Worm (Caenorhabditis elegans) whole organism, young adult: ENCODE data around the gene lhfp-4.

Experiments
- B0261.1 ChIP-seq: sonication (generic microtip); optimal IDR thresholded peaks from 2 replicates; lab custom pipeline; 2016; ENCODE audit warnings: mild to moderate bottlenecking, missing genetic modification characterization, moderate library complexity, missing compliant biosample characterization
- C06A6.2 ChIP-seq: fragments of 200-800 bp; sonication (Bioruptor generic); conservative IDR thresholded peaks from 2 replicates; pipeline ENCODE4 v1.3.6; 2022; ENCODE audit warnings: missing genetic modification characterization, missing compliant biosample characterization
- C17E4.6 ChIP-seq: fragments of 200-800 bp; sonication (Bioruptor generic); IDR thresholded peaks from 2 replicates; pipeline ENCODE4 v1.3.6; 2022; ENCODE audit warnings: missing genetic modification reagents, missing genetic modification characterization, missing compliant biosample characterization
- F10E7.11 ChIP-seq: sonication (generic microtip); optimal IDR thresholded peaks from 2 replicates; lab custom pipeline; 2017; ENCODE audit warnings: mild to moderate bottlenecking, missing genetic modification characterization, moderate library complexity, missing compliant biosample characterization
- F23B12.7 ChIP-seq: sonication (generic microtip); optimal IDR thresholded peaks from 2 replicates; lab custom pipeline; 2017; ENCODE audit warnings: missing genetic modification characterization, mild to moderate bottlenecking, missing compliant biosample characterization, antibody characterized with exemption, moderate library complexity; ENCODE audit not compliant: insufficient read depth
- F37B4.10 ChIP-seq: fragments of 200-800 bp; sonication (Bioruptor generic); IDR thresholded peaks from 2 replicates; pipeline ENCODE4 v1.3.6; 2022; ENCODE audit warnings: missing genetic modification characterization, missing compliant biosample characterization
- F39B2.1 ChIP-seq: fragments of 200-800 bp; sonication (Bioruptor generic); IDR thresholded peaks from 2 replicates; pipeline ENCODE4 v1.3.6; 2022; ENCODE audit warnings: missing genetic modification reagents, missing genetic modification characterization, missing compliant biosample characterization
- F49E8.2 ChIP-seq: sonication (generic microtip); optimal IDR thresholded peaks from 3 replicates; lab custom pipeline; 2017; ENCODE audit warnings: missing genetic modification characterization, mild to moderate bottlenecking, missing compliant biosample characterization, antibody characterized with exemption, moderate library complexity; ENCODE audit not compliant: insufficient read depth
- F55B11.4 ChIP-seq: sonication (generic microtip); optimal IDR thresholded peaks from 2 replicates; lab custom pipeline; 2016; ENCODE audit warnings: missing compliant biosample characterization, missing genetic modification characterization, borderline replicate concordance; ENCODE audit not compliant: insufficient read depth
- Y53F4B.3 ChIP-seq: fragments of 200-800 bp; sonication (Bioruptor generic); IDR thresholded peaks from 2 replicates; pipeline ENCODE4 v1.3.6; 2022; ENCODE audit warnings: missing genetic modification reagents, missing genetic modification characterization, missing compliant biosample characterization
- Y56A3A.18 ChIP-seq: fragments of 200-800 bp; sonication (Bioruptor generic); IDR thresholded peaks from 2 replicates; pipeline ENCODE4 v1.3.6; 2022; ENCODE audit warnings: missing genetic modification reagents, missing genetic modification characterization, missing compliant biosample characterization
- Y67H2A.10 ChIP-seq: fragments of 200-800 bp; sonication (Bioruptor generic); conservative IDR thresholded peaks from 2 replicates; pipeline ENCODE4 v1.3.6; 2022; ENCODE audit warnings: missing genetic modification reagents, missing genetic modification characterization, missing compliant biosample characterization
- Y95B8A.8 ChIP-seq: fragments of 200-800 bp; sonication (Bioruptor generic); IDR thresholded peaks from 2 replicates; pipeline ENCODE4 v1.3.6; 2022; ENCODE audit warnings: missing genetic modification reagents, missing genetic modification characterization, missing compliant biosample characterization
- aptf-2 ChIP-seq: fragments of 200-800 bp; sonication (Bioruptor generic); conservative IDR thresholded peaks from 2 replicates; pipeline ENCODE4 v1.3.6; 2022; ENCODE audit warnings: missing genetic modification reagents, missing genetic modification characterization, missing compliant biosample characterization
- athp-1 ChIP-seq: sonication (generic microtip); optimal IDR thresholded peaks from 2 replicates; lab custom pipeline; 2017; ENCODE audit warnings: mild to moderate bottlenecking, missing genetic modification characterization, missing compliant biosample characterization
- attf-3 ChIP-seq: fragments of 200-800 bp; sonication (Bioruptor generic); conservative IDR thresholded peaks from 2 replicates; pipeline ENCODE4 v1.3.6; 2022; ENCODE audit warnings: missing genetic modification reagents, missing genetic modification characterization, missing compliant biosample characterization
- bed-2 ChIP-seq: fragments of 200-800 bp; sonication (Bioruptor generic); IDR thresholded peaks from 2 replicates; pipeline ENCODE4 v1.3.6; 2022; ENCODE audit warnings: missing genetic modification reagents, missing genetic modification characterization, missing compliant biosample characterization
- ceh-27 ChIP-seq: fragments of 200-800 bp; sonication (Bioruptor generic); optimal IDR thresholded peaks from 2 replicates; lab custom pipeline; 2018; ENCODE audit warnings: mild to moderate bottlenecking, missing genetic modification characterization, moderate library complexity, missing compliant biosample characterization
- ceh-40 ChIP-seq: fragments of 200-800 bp; sonication (Bioruptor generic); IDR thresholded peaks from 2 replicates; pipeline ENCODE4 v1.3.6; 2022; ENCODE audit warnings: missing genetic modification characterization, missing compliant biosample characterization
- ceh-79 ChIP-seq: sonication (generic microtip); optimal IDR thresholded peaks from 2 replicates; lab custom pipeline; 2017; ENCODE audit warnings: mild to moderate bottlenecking, missing genetic modification characterization, missing compliant biosample characterization
- dpff-1 ChIP-seq: sonication (generic microtip); optimal IDR thresholded peaks from 2 replicates; lab custom pipeline; 2017; ENCODE audit warnings: mild to moderate bottlenecking, missing genetic modification characterization, missing compliant biosample characterization
- ekl-4 ChIP-seq: fragments of 200-800 bp; sonication (Bioruptor generic); IDR thresholded peaks from 2 replicates; pipeline ENCODE4 v1.3.6; 2022; ENCODE audit warnings: missing genetic modification reagents, missing genetic modification characterization, missing compliant biosample characterization
- fkh-3 ChIP-seq: sonication (generic microtip); optimal IDR thresholded peaks from 2 replicates; lab custom pipeline; 2016; ENCODE audit warnings: mild to moderate bottlenecking, missing genetic modification characterization, missing compliant biosample characterization
- him-1 ChIP-seq: sonication (generic microtip); optimal IDR thresholded peaks from 2 replicates; lab custom pipeline; 2016; ENCODE audit warnings: missing genotype, missing genetic modification reagents, missing genetic modification characterization, missing compliant biosample characterization
- lag-1 ChIP-seq: fragments of 200-800 bp; sonication (Bioruptor generic); IDR thresholded peaks from 2 replicates; pipeline ENCODE4 v1.3.6; 2022; ENCODE audit warnings: missing genetic modification reagents, missing genetic modification characterization, missing compliant biosample characterization
- lin-35 ChIP-seq, 3 experiments: fragments of 150-350 bp in 2 of 3; sonication (generic microtip) in 1 of 3; optimal IDR thresholded peaks; 2 replicates each; lab custom pipeline; 2014 to 2018; ENCODE audit warnings: missing biosample characterization in 3 of 3, missing genetic modification characterization in 3 of 3, missing genetic modification reagents in 3 of 3
- lin-40 ChIP-seq: sonication (generic microtip); optimal IDR thresholded peaks from 2 replicates; lab custom pipeline; 2016; ENCODE audit warnings: missing genetic modification characterization, mild to moderate bottlenecking, missing compliant biosample characterization, missing genotype, missing genetic modification reagents
- lin-54 ChIP-seq: fragments of 200-800 bp; sonication (Bioruptor generic); optimal IDR thresholded peaks from 2 replicates; lab custom pipeline; 2018; ENCODE audit warnings: mild to moderate bottlenecking, missing genetic modification characterization, missing compliant biosample characterization
- madf-3 ChIP-seq: fragments of 200-800 bp; sonication (Bioruptor generic); IDR thresholded peaks from 2 replicates; pipeline ENCODE4 v1.3.6; 2022; ENCODE audit warnings: missing genetic modification reagents, missing genetic modification characterization, missing compliant biosample characterization
- mcd-1 ChIP-seq: fragments of 200-800 bp; sonication (Bioruptor generic); IDR thresholded peaks from 2 replicates; pipeline ENCODE4 v1.3.6; 2022; ENCODE audit warnings: missing genetic modification reagents, missing genetic modification characterization, missing compliant biosample characterization
- nfya-1 ChIP-seq: sonication (generic microtip); optimal IDR thresholded peaks from 2 replicates; lab custom pipeline; 2017; ENCODE audit warnings: antibody characterized with exemption, missing compliant biosample characterization, missing genetic modification characterization, borderline replicate concordance; ENCODE audit not compliant: insufficient read depth
- nfya-2 ChIP-seq: fragments of 200-800 bp; sonication (Bioruptor generic); IDR thresholded peaks from 2 replicates; pipeline ENCODE4 v1.3.6; 2022; ENCODE audit warnings: missing genetic modification reagents, missing genetic modification characterization, missing compliant biosample characterization
- nfyb-1 ChIP-seq: fragments of 200-800 bp; sonication (Bioruptor generic); IDR thresholded peaks from 2 replicates; pipeline ENCODE4 v1.3.6; 2022; ENCODE audit warnings: missing genetic modification reagents, missing genetic modification characterization, missing compliant biosample characterization
- nhr-27 ChIP-seq: fragments of 200-800 bp; sonication (Bioruptor generic); optimal IDR thresholded peaks from 2 replicates; lab custom pipeline; 2018; ENCODE audit warnings: mild to moderate bottlenecking, missing genetic modification characterization, moderate library complexity, missing compliant biosample characterization
- nhr-80 ChIP-seq: sonication (generic microtip); optimal IDR thresholded peaks from 2 replicates; lab custom pipeline; 2016; ENCODE audit warnings: missing genetic modification characterization, missing compliant biosample characterization
- rcor-1 ChIP-seq: fragments of 200-800 bp; sonication (Bioruptor generic); IDR thresholded peaks from 2 replicates; pipeline ENCODE4 v1.3.6; 2022; ENCODE audit warnings: missing genetic modification reagents, missing genetic modification characterization, missing compliant biosample characterization
- rpc-1 ChIP-seq, 2 experiments: fragments of 150-350 bp in 1 of 2; sonication (generic microtip) in 1 of 2; optimal IDR thresholded peaks; 2 replicates each; lab custom pipeline; 2014 to 2018; ENCODE audit warnings: missing biosample characterization in 1 of 2, missing genetic modification characterization in 1 of 2, missing genetic modification reagents in 1 of 2, missing genotype in 1 of 2
- sdz-38 ChIP-seq: sonication (generic microtip); optimal IDR thresholded peaks from 2 replicates; lab custom pipeline; 2016; ENCODE audit warnings: missing genotype, missing genetic modification characterization, missing compliant biosample characterization
- sea-2 ChIP-seq: fragments of 200-800 bp; sonication (Bioruptor generic); IDR thresholded peaks from 2 replicates; pipeline ENCODE4 v1.3.6; 2022; ENCODE audit warnings: missing genetic modification characterization, missing compliant biosample characterization
- snpc-1.1 ChIP-seq: sonication (generic microtip); optimal IDR thresholded peaks from 2 replicates; lab custom pipeline; 2017; ENCODE audit warnings: missing genetic modification characterization, mild to moderate bottlenecking, missing compliant biosample characterization, antibody characterized with exemption, moderate library complexity, missing genotype, missing genetic modification reagents; ENCODE audit not compliant: insufficient read depth
- snpc-1.3 ChIP-seq: sonication (generic microtip); optimal IDR thresholded peaks from 2 replicates; lab custom pipeline; 2017; ENCODE audit warnings: missing genetic modification characterization, mild to moderate bottlenecking, missing compliant biosample characterization, antibody characterized with exemption, moderate library complexity, missing genotype, missing genetic modification reagents; ENCODE audit not compliant: insufficient read depth
- snpc-4 ChIP-seq, 5 experiments: fragments of 150-350 bp in 1 of 5; sonication (generic microtip) in 4 of 5; optimal IDR thresholded peaks; 2 replicates each; lab custom pipeline; 2014 to 2018; ENCODE audit warnings: missing genetic modification characterization in 5 of 5, missing biosample characterization in 3 of 5, antibody characterized with exemption in 2 of 5, mild to moderate bottlenecking in 2 of 5, missing compliant biosample characterization in 2 of 5, missing genotype in 2 of 5, moderate library complexity in 2 of 5, missing genetic modification reagents in 1 of 5
- ztf-18 ChIP-seq: sonication (generic microtip); optimal IDR thresholded peaks from 2 replicates; lab custom pipeline; 2016; ENCODE audit warnings: missing genotype, mild to moderate bottlenecking, missing genetic modification characterization, missing compliant biosample characterization

Gene lhfp-4

ce11 chrIV:17281060-17282021 lies 6.0 kb downstream of the lhfp-4 start (continued):
- TF ChIP-seq Y67H2A.10 (GFP tag; lab: Robert Waterston, UW): no peak
- TF ChIP-seq nfya-1 (tag; lab: Kevin White, UChicago): no peak
- TF ChIP-seq C17E4.6: peak; percentile 33; the same call in 1 of the 2 replicates
- no peak for TF ChIP-seq attf-3 (GFP tag; lab: Robert Waterston, UW)
- TF ChIP-seq ekl-4 (GFP tag; lab: Robert Waterston, UW): peak; percentile 89
- 0 out of 2 replicates have a peak, but pooled peaks have one; percentile 64 for TF ChIP-seq nfya-2 (GFP tag; lab: Robert Waterston, UW)
- 0 out of 2 replicates have a peak, but pooled peaks have one; percentile 78 for TF ChIP-seq Y95B8A.8 (GFP tag; lab: Robert Waterston, UW)
- peak; percentile 84 for TF ChIP-seq rcor-1 (GFP tag; lab: Robert Waterston, UW)
- peak; percentile 88 for TF ChIP-seq lin-54
- TF ChIP-seq F55B11.4: no peak
- TF ChIP-seq lin-35 (GFP tag; optimal IDR thresholded peaks at IDR 0.05; lab: Kevin White, UChicago): peak in 2 of 3 experiments; percentile 69 to 70
- no peak for TF ChIP-seq Y53F4B.3 (GFP tag; lab: Robert Waterston, UW)
- peak; percentile 70 for TF ChIP-seq ceh-40
- TF ChIP-seq dpff-1: peak; percentile 67
- peak; percentile 72 for TF ChIP-seq snpc-1.1 (tag; lab: Kevin White, UChicago)
- peak; percentile 27 for TF ChIP-seq B0261.1
- peak; percentile 73 for TF ChIP-seq nhr-27 (tag; lab: Kevin White, UChicago)
- TF ChIP-seq fkh-3 (tag; lab: Kevin White, UChicago): peak; percentile 33
- no peak for TF ChIP-seq aptf-2
- peak; percentile 63 for TF ChIP-seq mcd-1
- peak; percentile 69 for TF ChIP-seq snpc-4 (GFP tag; optimal IDR thresholded peaks at IDR 0.05; lab: Kevin White, UChicago)
- peak; percentile 69 to 93 (median 79) for TF ChIP-seq snpc-4 (tag; optimal IDR thresholded peaks at IDR 0.05; lab: Kevin White, UChicago)
- TF ChIP-seq athp-1 (tag; lab: Kevin White, UChicago): peak; percentile 96
- TF ChIP-seq sea-2: no peak
- TF ChIP-seq lin-40 (tag; lab: Kevin White, UChicago): peak; percentile 82
- TF ChIP-seq snpc-1.3: peak; percentile 95
- TF ChIP-seq rpc-1 (optimal IDR thresholded peaks at IDR 0.05; lab: Kevin White, UChicago): no peak
- TF ChIP-seq rpc-1 (tag; optimal IDR thresholded peaks at IDR 0.05; lab: Kevin White, UChicago): no peak
- TF ChIP-seq ceh-27: peak; percentile 62
- TF ChIP-seq lag-1 (GFP tag; lab: Robert Waterston, UW): no peak
- TF ChIP-seq madf-3 (GFP tag; lab: Robert Waterston, UW): peak; percentile 92; the same call in 1 of the 2 replicates
- peak; percentile 87 for TF ChIP-seq F39B2.1 (GFP tag; lab: Robert Waterston, UW)
- no peak for TF ChIP-seq sdz-38
- TF ChIP-seq F10E7.11 (tag; lab: Kevin White, UChicago): peak; percentile 67
- TF ChIP-seq F37B4.10 (GFP tag; lab: Robert Waterston, UW): no peak
- TF ChIP-seq F23B12.7 (tag; lab: Kevin White, UChicago): peak; percentile 79
- peak; percentile 97 for TF ChIP-seq Y56A3A.18 (GFP tag; lab: Robert Waterston, UW)
- peak; percentile 9; the same call in 1 of the 2 replicates for TF ChIP-seq C06A6.2 (GFP tag; lab: Robert Waterston, UW)
- no peak; the same call in 1 of the 2 replicates for TF ChIP-seq bed-2 (GFP tag; lab: Robert Waterston, UW)
- TF ChIP-seq ztf-18 (tag; lab: Kevin White, UChicago): peak; percentile 75
- TF ChIP-seq ceh-79 (tag; lab: Kevin White, UChicago): peak; percentile 82
- peak; percentile 67 for TF ChIP-seq him-1 (tag; lab: Kevin White, UChicago)
- TF ChIP-seq nfyb-1 (GFP tag; lab: Robert Waterston, UW): peak; percentile 89
- peak; percentile 14 for TF ChIP-seq nhr-80 (tag; lab: Kevin White, UChicago)
- peak; percentile 98 for TF ChIP-seq F49E8.2 (tag; lab: Kevin White, UChicago)
